Worm (Caenorhabditis elegans) whole organism, late embryonic: ENCODE data around the gene arrd-16.

ENCODE experiments used
- C38D4.7 ChIP-seq: fragments of 200-800 bp; sonication (Bioruptor generic); optimal IDR thresholded peaks from 2 replicates; lab custom pipeline; 2018; ENCODE audit warnings: mild to moderate bottlenecking, missing genetic modification characterization, moderate library complexity, missing compliant biosample characterization
- ama-1 ChIP-seq: fragments of 150-350 bp; optimal IDR thresholded peaks from 2 replicates; lab custom pipeline; 2014
- ceh-48 ChIP-seq: sonication (generic microtip); optimal IDR thresholded peaks from 2 replicates; lab custom pipeline; 2016; ENCODE audit warnings: missing genetic modification characterization, inconsistent platforms, missing compliant biosample characterization
- hlh-6 ChIP-seq: sonication (generic microtip); optimal IDR thresholded peaks from 2 replicates; lab custom pipeline; 2016; ENCODE audit warnings: missing genotype, missing genetic modification characterization, missing compliant biosample characterization
- pha-4 ChIP-seq: fragments of 150-350 bp; optimal IDR thresholded peaks from 2 replicates; lab custom pipeline; 2018; ENCODE audit warnings: missing biosample characterization, missing genetic modification reagents, missing genetic modification characterization
- unc-55 ChIP-seq: sonication (generic microtip); optimal IDR thresholded peaks from 2 replicates; lab custom pipeline; 2017; ENCODE audit warnings: missing biosample characterization, missing genetic modification reagents, missing genetic modification characterization

DNA sequence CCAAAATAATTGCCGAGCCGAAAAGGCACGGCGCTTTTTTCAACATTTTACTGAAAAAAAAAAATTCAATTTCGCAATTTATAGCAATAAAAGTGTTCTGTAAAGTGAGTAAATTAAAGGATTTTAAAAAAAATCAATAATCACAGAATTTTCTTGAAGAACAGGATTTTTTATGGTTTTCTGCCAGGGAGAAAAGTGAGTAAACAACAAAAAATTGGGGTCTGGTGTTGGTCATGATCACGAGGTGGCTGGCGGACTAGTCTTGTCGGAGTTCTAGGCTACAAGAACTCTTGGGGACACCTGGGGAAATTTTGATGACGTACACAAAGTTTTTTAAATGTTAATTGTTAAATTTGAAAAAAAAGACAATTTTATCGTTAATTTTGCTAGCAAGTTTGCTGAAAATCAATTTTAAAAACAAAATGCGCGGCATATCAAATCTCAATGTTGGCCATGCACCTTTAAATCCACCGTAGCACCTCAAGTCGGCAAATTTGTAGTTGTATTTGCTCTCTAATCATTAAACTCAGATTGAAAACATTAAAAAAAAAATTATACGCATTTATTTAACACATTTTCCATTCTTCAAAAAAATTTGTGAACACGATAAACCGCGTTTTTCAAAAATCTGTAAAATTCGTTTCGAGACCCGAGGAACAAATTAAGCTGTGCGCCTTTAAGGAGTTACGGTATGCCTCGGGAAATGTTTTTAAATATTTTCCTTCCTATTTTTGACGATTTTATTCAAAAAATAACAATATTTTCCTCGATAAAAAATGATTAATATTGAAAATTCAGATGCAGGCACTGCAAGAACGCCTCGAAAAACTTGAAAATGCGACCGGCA lies 27.5 kb upstream of the arrd-16 start, which contains the start of the genes scav-3 and Y49E10.21:
- TF ChIP-seq hlh-6 (tag; lab: Kevin White, UChicago) = no peak
- no peak for TF ChIP-seq C38D4.7 (GFP tag; lab: Kevin White, UChicago)
- TF ChIP-seq ceh-48 (tag; lab: Kevin White, UChicago) = no peak
- no peak for TF ChIP-seq unc-55 (GFP tag; lab: Kevin White, UChicago)
- no peak for TF ChIP-seq pha-4 (tag; lab: Kevin White, UChicago)
- no peak for TF ChIP-seq ama-1 (lab: Kevin White, UChicago)
